Worm (Caenorhabditis elegans) whole organism, L3 larva: ENCODE data around the gene ZK1240.6.

Source experiments
- aly-2 ChIP-seq: fragments of 150-350 bp; optimal IDR thresholded peaks from 2 replicates; lab custom pipeline; 2014; ENCODE audit warnings: missing biosample characterization, missing genetic modification characterization
- ama-1 ChIP-seq: fragments of 150-350 bp; optimal IDR thresholded peaks from 2 replicates; lab custom pipeline; 2018
- ceh-28 ChIP-seq: fragments of 150-350 bp; optimal IDR thresholded peaks from 2 replicates; lab custom pipeline; 2014; ENCODE audit warnings: missing biosample characterization, missing genetic modification reagents, missing genetic modification characterization
- ceh-82 ChIP-seq: fragments of 150-350 bp; optimal IDR thresholded peaks from 2 replicates; lab custom pipeline; 2014; ENCODE audit warnings: missing biosample characterization, missing genetic modification characterization
- ceh-9 ChIP-seq: sonication (generic microtip); optimal IDR thresholded peaks from 2 replicates; lab custom pipeline; 2018; ENCODE audit warnings: missing biosample characterization, missing genetic modification characterization
- daf-12 ChIP-seq: fragments of 150-350 bp; optimal IDR thresholded peaks from 2 replicates; lab custom pipeline; 2014; ENCODE audit warnings: missing biosample characterization, missing genetic modification reagents, missing genetic modification characterization
- egl-27 ChIP-seq: sonication (generic microtip); optimal IDR thresholded peaks from 4 replicates; lab custom pipeline; 2017; ENCODE audit warnings: missing biosample characterization, missing genetic modification reagents, missing genetic modification characterization
- egl-5 ChIP-seq: fragments of 150-350 bp; optimal IDR thresholded peaks from 2 replicates; lab custom pipeline; 2017; ENCODE audit warnings: missing biosample characterization, missing genetic modification reagents, missing genetic modification characterization, inconsistent platforms
- elt-1 ChIP-seq: fragments of 150-350 bp; optimal IDR thresholded peaks from 2 replicates; lab custom pipeline; 2014; ENCODE audit warnings: missing biosample characterization, missing genetic modification characterization
- elt-3 ChIP-seq, 3 experiments: fragments of 150-350 bp in 1 of 3; sonication (generic microtip) in 2 of 3; optimal IDR thresholded peaks; 2 replicates in 2 of 3; 4 replicates in 1 of 3; lab custom pipeline; 2014 to 2017; ENCODE audit warnings: missing biosample characterization in 3 of 3, missing genetic modification characterization in 3 of 3
- eor-1 ChIP-seq, 2 experiments: fragments of 150-350 bp; optimal IDR thresholded peaks; 2 replicates each; lab custom pipeline; 2014 to 2018; ENCODE audit warnings: missing biosample characterization in 2 of 2, missing genetic modification characterization in 2 of 2
- fkh-2 ChIP-seq: fragments of 150-350 bp; optimal IDR thresholded peaks from 2 replicates; lab custom pipeline; 2014; ENCODE audit warnings: missing biosample characterization, missing genetic modification reagents, missing genetic modification characterization
- fos-1 ChIP-seq: fragments of 150-350 bp; optimal IDR thresholded peaks from 2 replicates; lab custom pipeline; 2014; ENCODE audit warnings: missing biosample characterization, missing genetic modification characterization
- hmg-11 ChIP-seq: sonication (generic microtip); optimal IDR thresholded peaks from 2 replicates; lab custom pipeline; 2016; ENCODE audit warnings: missing genetic modification characterization, missing compliant biosample characterization
- jun-1 ChIP-seq: fragments of 150-350 bp; optimal IDR thresholded peaks from 2 replicates; lab custom pipeline; 2014; ENCODE audit warnings: missing biosample characterization, missing genetic modification reagents, missing genetic modification characterization
- lin-15B ChIP-seq: fragments of 150-350 bp; optimal IDR thresholded peaks from 2 replicates; lab custom pipeline; 2014; ENCODE audit warnings: missing biosample characterization, missing genetic modification characterization
- lin-39 ChIP-seq: fragments of 150-350 bp; optimal IDR thresholded peaks from 2 replicates; lab custom pipeline; 2018; ENCODE audit warnings: missing biosample characterization, missing genetic modification reagents, missing genetic modification characterization
- lsy-12 ChIP-seq: sonication (generic microtip); optimal IDR thresholded peaks from 2 replicates; lab custom pipeline; 2016; ENCODE audit warnings: mild to moderate bottlenecking, missing genetic modification characterization, missing compliant biosample characterization
- mdl-1 ChIP-seq: fragments of 150-350 bp; optimal IDR thresholded peaks from 2 replicates; lab custom pipeline; 2014; ENCODE audit warnings: missing biosample characterization, missing genetic modification characterization
- mml-1 ChIP-seq: fragments of 150-350 bp; sonication (generic microtip); optimal IDR thresholded peaks from 3 replicates; lab custom pipeline; 2014; ENCODE audit warnings: missing biosample characterization, missing genetic modification characterization
- nfya-1 ChIP-seq: sonication (generic microtip); optimal IDR thresholded peaks from 2 replicates; lab custom pipeline; 2017; ENCODE audit warnings: missing genetic modification characterization, mild to moderate bottlenecking, missing compliant biosample characterization, antibody characterized with exemption, moderate library complexity; ENCODE audit not compliant: insufficient read depth
- nhr-11 ChIP-seq: fragments of 150-350 bp; optimal IDR thresholded peaks from 2 replicates; lab custom pipeline; 2014; ENCODE audit warnings: missing biosample characterization, missing genetic modification characterization
- nhr-12 ChIP-seq: fragments of 150-350 bp; optimal IDR thresholded peaks from 2 replicates; lab custom pipeline; 2014; ENCODE audit warnings: missing biosample characterization, missing genetic modification characterization
- nhr-23 ChIP-seq: fragments of 150-350 bp; optimal IDR thresholded peaks from 2 replicates; lab custom pipeline; 2014; ENCODE audit warnings: missing biosample characterization, missing genetic modification reagents, missing genetic modification characterization
- nhr-237 ChIP-seq: fragments of 150-350 bp; optimal IDR thresholded peaks from 2 replicates; lab custom pipeline; 2014; ENCODE audit warnings: missing biosample characterization, missing genetic modification characterization
- nhr-25 ChIP-seq: sonication (generic microtip); optimal IDR thresholded peaks from 2 replicates; lab custom pipeline; 2017; ENCODE audit warnings: missing biosample characterization, missing genetic modification characterization
- nhr-28 ChIP-seq: fragments of 150-350 bp; optimal IDR thresholded peaks from 2 replicates; lab custom pipeline; 2014; ENCODE audit warnings: missing biosample characterization, missing genetic modification characterization
- nhr-43 ChIP-seq: sonication (generic microtip); optimal IDR thresholded peaks from 2 replicates; lab custom pipeline; 2016; ENCODE audit warnings: mild to moderate bottlenecking, missing genetic modification characterization, missing compliant biosample characterization; ENCODE audit not compliant: poor library complexity, severe bottlenecking
- nhr-67 ChIP-seq: fragments of 150-350 bp; optimal IDR thresholded peaks from 2 replicates; lab custom pipeline; 2014; ENCODE audit warnings: missing biosample characterization, missing genetic modification characterization
- nhr-76 ChIP-seq: fragments of 150-350 bp; sonication (generic microtip); optimal IDR thresholded peaks from 5 replicates; lab custom pipeline; 2014; ENCODE audit warnings: missing biosample characterization, missing genetic modification characterization
- nhr-77 ChIP-seq: fragments of 150-350 bp; optimal IDR thresholded peaks from 2 replicates; lab custom pipeline; 2014; ENCODE audit warnings: missing biosample characterization, missing genetic modification characterization
- pha-4 ChIP-seq: fragments of 150-350 bp; optimal IDR thresholded peaks from 2 replicates; lab custom pipeline; 2014; ENCODE audit warnings: missing biosample characterization, missing genetic modification reagents, missing genetic modification characterization
- sea-2 ChIP-seq: fragments of 150-350 bp; sonication (generic microtip); optimal IDR thresholded peaks from 4 replicates; lab custom pipeline; 2014; ENCODE audit warnings: missing biosample characterization, missing genetic modification reagents, missing genetic modification characterization
- skn-1 ChIP-seq: fragments of 150-350 bp; optimal IDR thresholded peaks from 2 replicates; lab custom pipeline; 2014; ENCODE audit warnings: missing biosample characterization, missing genetic modification characterization
- snpc-4 ChIP-seq: fragments of 150-350 bp; optimal IDR thresholded peaks from 2 replicates; lab custom pipeline; 2014; ENCODE audit warnings: missing biosample characterization, missing genetic modification characterization
- tbx-2 ChIP-seq: sonication (generic microtip); optimal IDR thresholded peaks from 2 replicates; lab custom pipeline; 2016; ENCODE audit warnings: mild to moderate bottlenecking, missing genetic modification characterization, missing compliant biosample characterization
- unc-39 ChIP-seq: sonication (generic microtip); optimal IDR thresholded peaks from 4 replicates; lab custom pipeline; 2017; ENCODE audit warnings: missing biosample characterization, missing genetic modification characterization
- unc-62 ChIP-seq: fragments of 150-350 bp; sonication (generic microtip); optimal IDR thresholded peaks from 4 replicates; lab custom pipeline; 2014; ENCODE audit warnings: missing biosample characterization, missing genetic modification reagents, missing genetic modification characterization
- zag-1 ChIP-seq: fragments of 150-350 bp; optimal IDR thresholded peaks from 2 replicates; lab custom pipeline; 2014; ENCODE audit warnings: missing biosample characterization, missing genetic modification characterization
- ztf-11 ChIP-seq: fragments of 150-350 bp; optimal IDR thresholded peaks from 2 replicates; lab custom pipeline; 2014; ENCODE audit warnings: missing biosample characterization, missing genetic modification characterization
- ztf-4 ChIP-seq: fragments of 150-350 bp; optimal IDR thresholded peaks from 2 replicates; lab custom pipeline; 2014; ENCODE audit warnings: missing biosample characterization, missing genetic modification characterization

ZK1240.6 gene

DNA sequence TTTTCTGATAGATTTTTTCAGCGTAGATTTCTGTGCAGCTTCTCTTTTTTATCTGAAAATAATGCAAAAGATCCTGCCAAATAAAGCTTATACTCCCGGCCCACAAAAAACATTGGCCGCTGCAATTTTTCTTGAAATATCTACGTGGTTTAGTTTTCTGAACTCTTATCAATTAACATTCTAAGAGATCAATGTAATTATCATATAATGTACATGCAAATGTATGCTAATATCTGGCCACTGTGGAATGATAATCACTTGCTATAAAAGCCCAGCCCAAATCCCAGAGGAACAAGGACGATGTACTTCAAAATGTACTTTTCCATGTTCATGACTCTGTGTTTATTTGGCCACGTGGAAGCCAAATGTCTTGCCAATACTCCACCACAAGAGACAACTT lies 31.8 kb upstream of the ZK1240.6 start, which contains the start of gene F43C11.2:
F43C11.2 (plus strand) TSS at position 301 of the 400 bp plus-strand sequence.
- TF ChIP-seq aly-2 (tag; lab: Kevin White, UChicago) (no peak), nhr-237 (tag; lab: Kevin White, UChicago) (no peak), ztf-4 (tag; lab: Kevin White, UChicago) (no peak), pha-4 (no peak), sea-2 (no peak), nhr-77 (no peak), daf-12 (tag; lab: Kevin White, UChicago) (no peak), nhr-11 (tag; lab: Kevin White, UChicago) (no peak), skn-1 (tag; lab: Kevin White, UChicago) (no peak), ama-1 (lab: Kevin White, UChicago) (no peak), unc-62 (GFP tag; lab: Kevin White, UChicago) (no peak), snpc-4 (tag; lab: Kevin White, UChicago) (no peak), nhr-25 (tag; lab: Kevin White, UChicago) (no peak), egl-27 (tag; lab: Kevin White, UChicago) (no peak), ceh-9 (tag; lab: Kevin White, UChicago) (no peak), ztf-11 (tag; lab: Kevin White, UChicago) (no peak), nfya-1 (no peak)
- TF ChIP-seq, all 47 proteins: peak for 0

DNA sequence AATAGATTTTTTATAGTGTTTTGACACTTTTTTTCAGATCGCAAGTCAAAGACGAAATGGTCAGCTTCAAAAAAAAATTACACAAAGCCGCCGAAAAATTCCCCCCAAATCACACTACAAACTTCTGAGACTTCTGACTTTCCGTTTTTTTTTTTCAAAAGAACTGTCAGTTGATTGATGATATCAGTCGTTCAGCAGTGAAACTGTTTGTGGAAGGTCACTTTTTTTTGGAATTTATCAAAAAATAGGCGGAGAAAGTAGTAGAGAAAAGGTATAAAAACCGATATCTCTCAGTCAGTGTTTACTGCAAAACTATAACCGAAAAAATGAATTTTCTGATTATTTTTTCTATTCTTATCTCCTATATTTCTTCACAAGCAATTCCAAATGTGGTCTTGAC lies 30.3 kb upstream of the ZK1240.6 start, which contains the start of gene F43C11.3:
F43C11.3 (plus strand) TSS at position 301 of the 400 bp plus-strand sequence.
- TF ChIP-seq sea-2 (no peak), ama-1 (lab: Kevin White, UChicago) (no peak), nhr-11 (tag; lab: Kevin White, UChicago) (no peak), lin-39 (tag; lab: Kevin White, UChicago) (no peak), lin-15B (tag; lab: Kevin White, UChicago) (no peak), egl-5 (no peak), hmg-11 (no peak), mml-1 (tag; lab: Kevin White, UChicago) (no peak), tbx-2 (tag; lab: Kevin White, UChicago) (no peak)

DNA sequence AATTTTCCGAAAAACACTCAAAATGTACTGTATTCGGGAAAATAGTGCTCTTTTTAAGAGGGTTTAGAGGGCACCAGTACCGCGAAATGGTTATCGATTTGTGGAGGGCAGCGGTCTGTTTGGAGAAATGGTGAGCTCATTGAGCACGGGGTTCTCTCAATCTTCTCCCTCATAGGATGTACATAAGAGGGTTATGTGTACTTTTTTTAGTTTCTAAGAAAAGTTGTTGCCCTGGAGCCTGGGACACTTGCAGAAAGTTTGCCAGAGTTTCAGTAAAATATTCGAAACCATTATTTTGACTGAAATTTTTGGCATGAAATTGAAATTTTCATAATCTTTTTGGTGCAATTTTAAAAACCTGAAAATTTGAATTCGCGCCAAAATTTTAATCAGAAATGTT lies 29.8 kb upstream of the ZK1240.6 start, which contains the start of gene F43C11.10:
F43C11.10 (minus strand) TSS at position 101 of the 400 bp plus-strand sequence.
- TF ChIP-seq jun-1 = no peak
- TF ChIP-seq, all 47 proteins: peak for 0

DNA sequence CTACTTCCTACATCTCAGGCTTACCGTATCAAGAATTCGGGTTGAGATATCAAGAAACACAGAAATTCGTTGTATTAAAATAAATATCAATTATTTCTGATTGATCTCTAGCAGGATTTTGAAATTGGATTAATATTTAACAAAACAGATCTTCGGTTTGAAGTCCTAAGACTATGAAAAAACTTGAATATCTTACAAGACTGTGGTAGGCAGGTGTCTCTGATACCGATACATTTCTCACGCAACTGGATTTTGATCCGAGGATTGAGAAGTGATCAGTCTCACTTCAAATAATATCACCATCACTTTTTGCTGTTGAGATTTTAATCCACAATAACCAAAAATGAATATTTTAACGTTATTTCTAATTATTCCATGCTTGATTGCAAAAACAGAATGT lies 24.0 kb upstream of the ZK1240.6 start, which contains the start of gene F43C11.4:
F43C11.4 (plus strand) TSS at position 301 of the 400 bp plus-strand sequence.
- TF ChIP-seq eor-1 (tag; optimal IDR thresholded peaks at IDR 0.05; lab: Kevin White, UChicago) (no peak), ztf-4 (tag; lab: Kevin White, UChicago) (no peak), nhr-67 (tag; lab: Kevin White, UChicago) (no peak), zag-1 (no peak), nhr-12 (tag; lab: Kevin White, UChicago) (no peak), ceh-82 (tag; lab: Kevin White, UChicago) (no peak), ztf-11 (tag; lab: Kevin White, UChicago) (no peak), nhr-76 (tag; lab: Kevin White, UChicago) (no peak), snpc-4 (tag; lab: Kevin White, UChicago) (no peak), nhr-11 (tag; lab: Kevin White, UChicago) (no peak), nhr-237 (tag; lab: Kevin White, UChicago) (no peak), egl-5 (no peak), ceh-9 (tag; lab: Kevin White, UChicago) (no peak), lsy-12 (tag; lab: Kevin White, UChicago) (no peak), nfya-1 (no peak), fkh-2 (tag; lab: Kevin White, UChicago) (no peak), tbx-2 (tag; lab: Kevin White, UChicago) (no peak)

DNA sequence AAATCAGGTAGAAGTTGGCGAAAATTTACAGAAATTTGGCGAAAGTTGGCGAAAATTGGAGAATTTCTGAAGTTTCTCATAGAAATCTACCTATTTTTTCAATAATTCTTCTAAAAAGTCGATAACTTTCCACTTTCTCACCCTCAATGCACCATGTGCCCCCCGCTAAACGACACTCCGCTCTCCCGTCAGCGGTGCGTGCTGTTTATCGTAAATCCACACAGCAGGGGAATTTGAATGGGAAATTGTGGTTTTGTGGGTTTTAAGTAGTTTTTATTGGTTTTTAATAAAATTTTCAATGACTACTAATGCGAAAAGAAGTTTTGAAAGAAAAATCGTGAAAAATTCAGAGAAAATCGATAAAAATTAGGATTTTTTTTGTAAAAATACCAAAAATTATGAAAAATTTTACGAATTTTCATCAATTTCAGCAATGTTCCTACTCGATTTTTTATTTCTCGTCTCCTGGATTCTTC lies 19.3 kb upstream of the ZK1240.6 start, which contains the start of gene F43C11.6:
F43C11.6 (plus strand) TSS at position 426 of the 476 bp plus-strand sequence.
- TF ChIP-seq fos-1 (tag; lab: Kevin White, UChicago) (no peak), nhr-28 (tag; lab: Kevin White, UChicago) (no peak), fkh-2 (tag; lab: Kevin White, UChicago) (no peak), nhr-11 (tag; lab: Kevin White, UChicago) (no peak), nhr-67 (tag; lab: Kevin White, UChicago) (no peak), ztf-11 (tag; lab: Kevin White, UChicago) (no peak), mml-1 (tag; lab: Kevin White, UChicago) (no peak), ama-1 (lab: Kevin White, UChicago) (no peak), pha-4 (peak; percentile 59), zag-1 (no peak), mdl-1 (tag; lab: Kevin White, UChicago) (no peak), nhr-23 (tag; lab: Kevin White, UChicago) (peak; percentile 9), nhr-237 (tag; lab: Kevin White, UChicago) (no peak), lin-15B (tag; lab: Kevin White, UChicago) (peak; percentile 63), ztf-4 (tag; lab: Kevin White, UChicago) (no peak), nhr-12 (tag; lab: Kevin White, UChicago) (no peak), egl-27 (tag; lab: Kevin White, UChicago) (no peak), nhr-43 (tag; lab: Kevin White, UChicago) (no peak), elt-1 (tag; lab: Kevin White, UChicago) (no peak), ceh-82 (tag; lab: Kevin White, UChicago) (no peak), unc-39 (no peak), ceh-28 (tag; lab: Kevin White, UChicago) (no peak), nhr-25 (tag; lab: Kevin White, UChicago) (no peak), daf-12 (tag; lab: Kevin White, UChicago) (no peak), elt-3 (tag; optimal IDR thresholded peaks at IDR 0.05; lab: Kevin White, UChicago) (no peak), nfya-1 (peak; percentile 51), skn-1 (tag; lab: Kevin White, UChicago) (no peak), lsy-12 (tag; lab: Kevin White, UChicago) (no peak)
